Worm (Caenorhabditis elegans) whole organism, L3 larva: ENCODE measurements around the gene attf-2.

Experiments
- ama-1 ChIP-seq: fragments of 150-350 bp; optimal IDR thresholded peaks from 2 replicates; lab custom pipeline; 2018
- ceh-82 ChIP-seq: fragments of 150-350 bp; optimal IDR thresholded peaks from 2 replicates; lab custom pipeline; 2014; ENCODE audit warnings: missing biosample characterization, missing genetic modification characterization
- elt-1 ChIP-seq: fragments of 150-350 bp; optimal IDR thresholded peaks from 2 replicates; lab custom pipeline; 2014; ENCODE audit warnings: missing biosample characterization, missing genetic modification characterization
- eor-1 ChIP-seq, 2 experiments: fragments of 150-350 bp; optimal IDR thresholded peaks; 2 replicates each; lab custom pipeline; 2014 to 2018; ENCODE audit warnings: missing biosample characterization in 2 of 2, missing genetic modification characterization in 2 of 2
- fkh-10 ChIP-seq: sonication (generic microtip); optimal IDR thresholded peaks from 2 replicates; lab custom pipeline; 2017; ENCODE audit warnings: missing biosample characterization, missing genetic modification reagents, missing genetic modification characterization
- jun-1 ChIP-seq: fragments of 150-350 bp; optimal IDR thresholded peaks from 2 replicates; lab custom pipeline; 2014; ENCODE audit warnings: missing biosample characterization, missing genetic modification reagents, missing genetic modification characterization
- lin-15B ChIP-seq: fragments of 150-350 bp; optimal IDR thresholded peaks from 2 replicates; lab custom pipeline; 2014; ENCODE audit warnings: missing biosample characterization, missing genetic modification characterization
- nhr-12 ChIP-seq: fragments of 150-350 bp; optimal IDR thresholded peaks from 2 replicates; lab custom pipeline; 2014; ENCODE audit warnings: missing biosample characterization, missing genetic modification characterization
- nhr-237 ChIP-seq: fragments of 150-350 bp; optimal IDR thresholded peaks from 2 replicates; lab custom pipeline; 2014; ENCODE audit warnings: missing biosample characterization, missing genetic modification characterization
- pqm-1 ChIP-seq: fragments of 150-350 bp; optimal IDR thresholded peaks from 2 replicates; lab custom pipeline; 2017; ENCODE audit warnings: missing biosample characterization, missing genetic modification characterization, inconsistent platforms
- snpc-4 ChIP-seq: fragments of 150-350 bp; optimal IDR thresholded peaks from 2 replicates; lab custom pipeline; 2014; ENCODE audit warnings: missing biosample characterization, missing genetic modification characterization
- unc-62 ChIP-seq: fragments of 150-350 bp; sonication (generic microtip); optimal IDR thresholded peaks from 4 replicates; lab custom pipeline; 2014; ENCODE audit warnings: missing biosample characterization, missing genetic modification reagents, missing genetic modification characterization
- ztf-4 ChIP-seq: fragments of 150-350 bp; optimal IDR thresholded peaks from 2 replicates; lab custom pipeline; 2014; ENCODE audit warnings: missing biosample characterization, missing genetic modification characterization

ce11 chrV:7166709-7167108, 29.2 kb downstream of the attf-2 start, which contains the start of gene ugt-36:
- TF ChIP-seq snpc-4 (tag; lab: Kevin White, UChicago), result no peak
- TF ChIP-seq fkh-10, result no peak
- no peak for TF ChIP-seq ztf-4 (tag; lab: Kevin White, UChicago)
- TF ChIP-seq jun-1 (tag; lab: Kevin White, UChicago), result no peak
- no peak for TF ChIP-seq lin-15B
- no peak for TF ChIP-seq unc-62 (GFP tag; lab: Kevin White, UChicago)
- TF ChIP-seq ama-1 (lab: Kevin White, UChicago), result no peak
- no peak for TF ChIP-seq pqm-1 (tag; lab: Kevin White, UChicago)
- TF ChIP-seq nhr-12 (tag; lab: Kevin White, UChicago), result no peak
- TF ChIP-seq nhr-237 (tag; lab: Kevin White, UChicago), result no peak
- no peak for TF ChIP-seq eor-1 (tag; optimal IDR thresholded peaks at IDR 0.05; lab: Kevin White, UChicago)
- no peak for TF ChIP-seq ceh-82 (tag; lab: Kevin White, UChicago)
- TF ChIP-seq elt-1, result no peak
